Worm (Caenorhabditis elegans): ENCODE results near the gene H20E11.2.

- TF ChIP-seq him-1 (tag; optimal IDR thresholded peaks at IDR 0.05), result peak; percentile 70
- no peak for TF ChIP-seq dao-5 (tag; optimal IDR thresholded peaks at IDR 0.05)
- no peak for TF ChIP-seq W03F9.2 (tag; optimal IDR thresholded peaks at IDR 0.05)
Measured at ce11 chrIV:6878912-6879554, 51.5 kb downstream of the H20E11.2 start.

Data from whole organism, L4/young adult.